Worm (Caenorhabditis elegans): ENCODE data around the gene zak-1.

zak-1 gene

DNA sequence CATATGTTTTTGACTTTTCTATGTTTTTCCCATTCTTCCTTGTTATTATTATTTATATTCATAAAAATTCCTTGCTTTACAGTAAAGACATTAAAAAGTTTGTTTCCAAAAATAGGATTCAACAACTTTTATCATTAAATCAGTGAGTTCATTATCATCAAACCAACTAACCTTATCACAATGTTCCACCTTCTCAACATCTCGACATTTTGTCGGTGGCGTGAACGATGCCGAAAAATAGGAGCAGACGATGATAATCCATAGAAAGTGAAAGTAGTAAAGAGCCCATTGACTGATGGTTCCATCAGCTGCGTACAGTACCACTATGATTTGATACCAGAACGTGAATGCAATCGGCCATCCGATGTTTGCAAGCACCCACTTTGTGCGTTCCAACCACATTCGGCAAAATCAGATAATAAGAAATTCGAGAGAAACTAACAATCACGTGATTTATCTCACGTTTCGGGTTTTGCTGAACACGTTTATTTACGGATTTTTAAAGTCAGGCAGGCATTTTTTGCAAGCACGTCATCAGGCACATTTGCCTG is 7.9 kb downstream of the zak-1 start, which contains the start of gene dhhc-5:
Gene dhhc-5 (minus strand): TSS at position 406 of the 551 bp plus-strand sequence.
- TF ChIP-seq sem-2 (GFP tag; optimal IDR thresholded peaks at IDR 0.05) (no peak), elt-3 (tag; optimal IDR thresholded peaks at IDR 0.05) (no peak), nhr-76 (tag; optimal IDR thresholded peaks at IDR 0.05) (no peak)

DNA sequence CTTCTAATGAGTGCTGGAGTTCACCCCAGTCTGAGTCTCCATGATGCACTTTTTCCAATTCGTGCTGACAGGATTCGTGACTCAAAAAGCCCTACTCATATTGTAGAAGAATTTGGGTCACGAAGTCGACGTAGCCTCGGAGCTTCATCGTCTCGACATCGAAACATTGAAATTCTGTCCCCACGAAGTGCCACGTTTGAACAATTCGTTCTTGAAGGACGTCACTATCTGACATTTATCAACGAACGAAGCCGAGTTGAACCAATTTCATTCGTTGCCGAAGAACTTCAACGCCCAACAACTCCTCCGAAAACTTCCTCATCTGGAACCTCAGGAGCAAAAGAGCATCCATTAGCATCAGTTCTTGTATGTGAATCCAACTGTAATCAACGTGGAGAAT is 17.5 kb downstream of the zak-1 start:
- TF ChIP-seq ces-1 (GFP tag; optimal IDR thresholded peaks at IDR 0.05) (no peak), cnd-1 (tag; optimal IDR thresholded peaks at IDR 0.05) (no peak), mls-2 (tag; optimal IDR thresholded peaks at IDR 0.05) (no peak)

DNA sequence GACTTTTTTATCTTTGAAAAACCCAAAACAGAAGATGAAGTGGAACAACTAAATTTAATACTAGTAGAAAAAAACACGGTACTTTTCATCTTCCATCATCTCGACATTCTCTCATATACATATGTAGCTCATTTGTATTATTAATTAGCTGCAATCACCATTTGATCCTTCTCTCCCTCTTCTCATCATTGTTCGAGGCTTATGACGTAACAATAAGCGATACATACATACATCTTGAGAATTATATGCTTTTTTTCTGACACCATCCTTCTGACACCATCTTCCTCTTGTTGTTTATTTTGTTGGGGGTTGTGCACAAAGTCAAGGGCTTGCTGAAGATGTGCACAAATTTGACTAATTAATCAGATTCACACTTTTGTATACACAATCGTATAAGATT is 19.3 kb downstream of the zak-1 start:
- TF ChIP-seq nhr-12 (tag; optimal IDR thresholded peaks at IDR 0.05) (no peak), lin-13 (tag; optimal IDR thresholded peaks at IDR 0.05) (no peak), ceh-83 (GFP tag; optimal IDR thresholded peaks at IDR 0.05) (no peak), ces-1 (GFP tag; optimal IDR thresholded peaks at IDR 0.05) (peak; percentile 39), unc-39 (tag; optimal IDR thresholded peaks at IDR 0.05) (no peak), ceh-43 (GFP tag; optimal IDR thresholded peaks at IDR 0.05) (no peak), ceh-39 (tag; optimal IDR thresholded peaks at IDR 0.05) (no peak), drap-1 (GFP tag; optimal IDR thresholded peaks at IDR 0.05) (no peak), elt-3 (tag; optimal IDR thresholded peaks at IDR 0.05) (no peak), zip-8 (tag; optimal IDR thresholded peaks at IDR 0.05) (peak; percentile 90), tbx-8 (GFP tag; optimal IDR thresholded peaks at IDR 0.05) (no peak)

DNA sequence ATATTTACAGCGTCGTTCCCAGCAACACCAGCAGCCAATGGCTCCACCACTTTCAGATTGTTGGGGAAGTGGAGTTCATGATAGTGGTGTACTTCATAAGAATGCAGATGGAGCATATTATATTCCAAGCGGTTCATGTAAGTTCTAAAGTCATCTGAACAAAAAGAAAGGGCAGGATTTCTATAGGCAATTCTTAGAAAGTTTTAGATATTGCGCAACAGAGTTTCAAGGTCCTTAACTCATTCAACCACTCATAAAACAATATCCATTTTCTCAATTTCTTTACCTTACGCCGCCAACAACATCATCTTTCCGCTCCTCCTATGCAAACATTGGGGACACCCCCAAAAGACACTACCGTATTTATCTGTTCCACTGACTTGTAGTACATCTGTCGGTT is 25.3 kb downstream of the zak-1 start:
- TF ChIP-seq drap-1 (GFP tag; optimal IDR thresholded peaks at IDR 0.05) (no peak), lsy-2 (tag; optimal IDR thresholded peaks at IDR 0.05) (no peak), mep-1 (tag; optimal IDR thresholded peaks at IDR 0.05) (no peak), zip-8 (tag; optimal IDR thresholded peaks at IDR 0.05) (peak; percentile 92), pha-4 (tag; optimal IDR thresholded peaks at IDR 0.05) (peak; percentile 4)

DNA sequence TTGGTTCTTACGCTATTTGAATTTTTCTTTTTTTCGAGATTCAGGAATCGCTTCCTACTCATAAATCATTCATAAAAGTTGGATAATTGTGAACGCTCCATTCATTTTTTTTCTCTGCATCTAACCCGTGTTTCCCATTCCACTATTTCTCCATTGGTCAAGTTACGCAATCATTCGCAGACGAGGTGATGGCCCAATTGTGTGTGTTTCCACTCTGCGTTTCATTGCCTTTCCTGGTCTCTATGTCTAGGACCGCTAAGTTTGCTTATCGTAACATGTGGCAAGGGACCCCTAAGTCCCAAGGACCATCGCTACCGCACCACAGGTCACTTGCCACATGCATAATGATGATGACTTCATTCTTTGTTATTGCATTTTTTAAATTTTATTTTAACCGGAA is 30.5 kb downstream of the zak-1 start:
- peak; percentile 84 for TF ChIP-seq zip-8 (tag; optimal IDR thresholded peaks at IDR 0.05)
- TF ChIP-seq elt-3 (tag; optimal IDR thresholded peaks at IDR 0.05): no peak
- peak; percentile 82 for TF ChIP-seq nhr-2 (tag; optimal IDR thresholded peaks at IDR 0.05)
- TF ChIP-seq unc-39 (tag; optimal IDR thresholded peaks at IDR 0.05): no peak

DNA sequence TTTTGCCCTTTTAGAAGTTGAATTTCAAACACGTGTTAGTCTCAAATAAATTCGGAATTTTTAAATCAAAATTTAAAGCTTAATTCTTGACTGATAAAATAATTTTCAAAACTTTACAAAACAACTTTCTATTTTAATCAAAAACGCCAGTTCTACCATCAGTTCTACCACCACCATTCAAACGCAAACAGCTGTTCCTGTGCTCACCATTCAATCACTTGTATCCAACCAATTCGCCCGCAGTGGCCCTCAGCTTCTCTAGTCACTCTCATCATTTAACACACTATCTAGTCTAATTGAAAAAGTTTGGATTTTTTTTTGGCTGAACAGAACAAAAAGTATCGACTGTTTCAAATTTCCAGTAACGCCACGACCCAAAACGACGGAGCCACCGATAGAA is 33.8 kb downstream of the zak-1 start:
- no peak for TF ChIP-seq sptf-1 (tag; optimal IDR thresholded peaks at IDR 0.05)
- TF ChIP-seq zip-8 (tag; optimal IDR thresholded peaks at IDR 0.05): no peak
- TF ChIP-seq unc-39 (tag; optimal IDR thresholded peaks at IDR 0.05): no peak
- TF ChIP-seq mep-1 (tag; optimal IDR thresholded peaks at IDR 0.05): no peak
- peak; percentile 94 for TF ChIP-seq hlh-1 (tag; optimal IDR thresholded peaks at IDR 0.05)

DNA sequence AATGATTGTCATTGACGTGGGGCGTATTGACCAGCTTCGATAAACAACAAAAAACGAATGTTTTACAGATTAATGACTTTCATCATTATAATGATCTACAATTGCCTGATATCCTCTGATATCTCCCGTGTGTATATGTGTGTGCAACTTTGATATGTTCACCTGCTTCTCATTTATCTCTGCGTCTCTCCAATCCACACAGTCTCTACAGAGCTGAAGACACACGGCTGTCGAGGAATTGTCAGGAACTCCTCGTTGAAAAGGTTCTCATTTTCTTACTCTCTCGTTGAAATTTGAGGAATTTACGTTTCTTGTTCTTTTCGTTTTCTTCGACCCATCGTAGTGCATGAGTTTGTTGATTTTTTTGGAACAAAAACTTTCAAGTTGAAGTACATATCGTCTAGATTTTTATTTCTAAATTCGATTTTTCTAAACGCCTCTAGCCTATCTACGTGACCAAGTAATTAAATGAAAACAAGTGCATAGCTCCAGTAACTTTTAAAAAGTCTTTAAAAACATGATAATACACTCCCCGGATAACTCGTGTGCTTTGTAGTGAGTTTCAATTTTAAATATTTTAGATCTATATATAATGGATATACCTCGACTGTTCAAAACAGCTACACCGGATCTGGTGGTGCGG is 36.1 kb downstream of the zak-1 start, which contains the start of gene ten-1:
Gene ten-1 (plus strand): TSS at position 593 of the 643 bp plus-strand sequence.
- TF ChIP-seq unc-62 (GFP tag; optimal IDR thresholded peaks at IDR 0.05) (peak; percentile 75), cnd-1 (tag; optimal IDR thresholded peaks at IDR 0.05) (no peak), ceh-83 (GFP tag; optimal IDR thresholded peaks at IDR 0.05) (no peak), ces-1 (GFP tag; optimal IDR thresholded peaks at IDR 0.05) (no peak), unc-120 (tag; optimal IDR thresholded peaks at IDR 0.05; ENCODE audit: poor library complexity, severe bottlenecking) (peak; percentile 4), hlh-1 (tag; optimal IDR thresholded peaks at IDR 0.05) (peak; percentile 91)

DNA sequence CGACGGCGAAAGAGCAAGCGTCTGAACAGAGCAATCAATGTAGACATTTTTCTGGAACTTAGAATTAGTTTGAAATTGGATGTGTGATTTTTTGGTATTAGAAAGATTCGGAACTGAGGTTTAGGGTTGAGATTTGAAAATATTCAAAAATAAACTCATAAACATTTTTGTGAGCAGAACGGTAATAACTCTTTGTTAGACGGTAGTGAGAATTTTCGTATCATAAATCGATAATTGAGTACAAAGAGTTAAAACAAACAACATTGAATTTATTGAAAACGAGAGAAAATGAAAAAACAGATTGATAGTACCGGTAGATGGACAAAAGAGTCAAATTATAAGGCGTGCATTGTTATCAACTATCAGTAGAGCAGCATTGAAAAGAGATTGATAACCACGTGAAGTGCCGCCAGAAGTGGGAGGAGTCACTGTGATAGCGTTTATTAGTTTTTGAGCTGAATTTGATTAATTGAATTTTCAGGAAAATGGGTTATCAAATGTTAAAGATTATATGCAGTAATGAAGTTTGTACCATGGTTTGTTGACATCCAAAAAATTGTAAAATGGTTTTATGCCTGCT is 37.2 kb downstream of the zak-1 start, which contains the start of gene F28F5.6:
Gene F28F5.6 (minus strand): TSS at position 51 of the 580 bp plus-strand sequence.
- TF ChIP-seq elt-1 (tag; optimal IDR thresholded peaks at IDR 0.05; ENCODE audit: borderline replicate concordance, insufficient read depth): no peak
- no peak for TF ChIP-seq unc-39 (tag; optimal IDR thresholded peaks at IDR 0.05)
- no peak for TF ChIP-seq ztf-11 (tag; optimal IDR thresholded peaks at IDR 0.05)
- no peak for TF ChIP-seq ham-2 (GFP tag; optimal IDR thresholded peaks at IDR 0.05)
- no peak for TF ChIP-seq ces-1 (GFP tag; optimal IDR thresholded peaks at IDR 0.05)
- no peak for TF ChIP-seq flh-1 (GFP tag; optimal IDR thresholded peaks at IDR 0.05)
- TF ChIP-seq mep-1 (tag; optimal IDR thresholded peaks at IDR 0.05): no peak
- no peak for TF ChIP-seq sptf-1 (tag; optimal IDR thresholded peaks at IDR 0.05)
- TF ChIP-seq blmp-1 (tag; optimal IDR thresholded peaks at IDR 0.05): no peak
- TF ChIP-seq M03D4.4 (tag; optimal IDR thresholded peaks at IDR 0.05): no peak
- TF ChIP-seq zip-8 (tag; optimal IDR thresholded peaks at IDR 0.05): no peak
- TF ChIP-seq lin-32 (GFP tag; optimal IDR thresholded peaks at IDR 0.05): no peak

Data from whole organism, mixed stage, embryonic.